Worm (Caenorhabditis elegans): Measurements from ENCODE around the gene hsd-2.
A peak's percentile ranks its signal among the peaks of the same experiment; 100 is the strongest.

The hsd-2 gene

DNA sequence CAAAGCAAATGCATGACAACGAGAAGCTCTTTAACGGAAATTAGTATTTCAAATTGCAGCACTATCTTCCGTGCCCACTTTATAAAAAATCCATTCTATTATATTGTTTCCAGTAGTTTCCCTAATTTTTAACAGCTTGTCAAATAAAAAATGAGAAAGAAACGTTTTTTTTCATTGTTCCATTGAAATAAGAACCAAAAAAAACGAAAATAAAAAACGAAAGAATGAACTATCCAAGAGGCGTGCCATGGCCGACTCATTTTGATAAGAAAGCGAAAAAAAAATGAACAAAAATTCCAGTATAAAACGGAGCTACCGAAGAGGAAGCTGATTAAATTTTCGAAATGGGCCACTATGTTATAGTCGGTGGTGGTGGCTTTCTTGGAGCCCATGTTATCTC is at the start of gene hsd-2:
TSS of gene hsd-2 (plus strand) at position 301 of the 400 bp plus-strand sequence.
- TF ChIP-seq unc-62 (GFP tag; optimal IDR thresholded peaks at IDR 0.05) (no peak), unc-55 (GFP tag; optimal IDR thresholded peaks at IDR 0.05) (no peak), nhr-77 (tag; optimal IDR thresholded peaks at IDR 0.05) (no peak), ztf-11 (tag; optimal IDR thresholded peaks at IDR 0.05) (no peak), blmp-1 (tag; optimal IDR thresholded peaks at IDR 0.05; ENCODE audit: insufficient read depth) (no peak), mbf-1 (tag; optimal IDR thresholded peaks at IDR 0.05) (no peak), nhr-25 (tag; optimal IDR thresholded peaks at IDR 0.05) (no peak), alr-1 (tag; optimal IDR thresholded peaks at IDR 0.05) (no peak), lsy-2 (tag; optimal IDR thresholded peaks at IDR 0.05) (no peak), mdl-1 (tag; optimal IDR thresholded peaks at IDR 0.05) (no peak)

DNA sequence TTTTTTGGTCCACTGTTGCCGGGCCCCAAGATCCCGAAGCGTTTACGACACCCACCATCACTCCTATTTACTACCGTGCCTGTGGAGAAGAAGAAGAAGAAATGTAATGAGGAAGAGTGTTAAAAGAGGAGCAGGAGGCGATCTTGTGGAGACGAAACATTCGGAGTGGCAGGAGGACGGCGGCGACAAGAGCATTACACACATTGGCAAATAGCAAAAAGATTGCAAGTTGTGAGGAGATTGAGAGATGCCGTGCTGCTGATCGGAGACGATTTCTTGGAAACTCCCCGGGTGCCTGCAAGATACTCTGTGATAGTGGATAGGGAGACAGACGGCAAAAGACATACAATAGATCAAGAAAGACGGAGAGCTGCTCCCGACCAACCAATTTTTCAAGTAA is 47.8 kb upstream of the hsd-2 start, which contains the start of gene M03F4.4:
TSS of gene M03F4.4 (minus strand) at position 160 of the 400 bp plus-strand sequence.
- TF ChIP-seq ztf-4 (tag; optimal IDR thresholded peaks at IDR 0.05) (peak; percentile 54), C34F6.9 (tag; optimal IDR thresholded peaks at IDR 0.05) (peak; percentile 12), nhr-129 (tag; optimal IDR thresholded peaks at IDR 0.05) (peak; percentile 68), sma-9 (GFP tag; optimal IDR thresholded peaks at IDR 0.05) (peak; percentile 79), sma-9 (tag; optimal IDR thresholded peaks at IDR 0.05) (no peak), nhr-77 (tag; optimal IDR thresholded peaks at IDR 0.05) (no peak), F13H6.1 (tag; optimal IDR thresholded peaks at IDR 0.05) (peak; percentile 93), aly-2 (tag; optimal IDR thresholded peaks at IDR 0.05) (no peak), lsy-2 (tag; optimal IDR thresholded peaks at IDR 0.05) (peak in 1 of 2 experiments; percentile 1)

DNA sequence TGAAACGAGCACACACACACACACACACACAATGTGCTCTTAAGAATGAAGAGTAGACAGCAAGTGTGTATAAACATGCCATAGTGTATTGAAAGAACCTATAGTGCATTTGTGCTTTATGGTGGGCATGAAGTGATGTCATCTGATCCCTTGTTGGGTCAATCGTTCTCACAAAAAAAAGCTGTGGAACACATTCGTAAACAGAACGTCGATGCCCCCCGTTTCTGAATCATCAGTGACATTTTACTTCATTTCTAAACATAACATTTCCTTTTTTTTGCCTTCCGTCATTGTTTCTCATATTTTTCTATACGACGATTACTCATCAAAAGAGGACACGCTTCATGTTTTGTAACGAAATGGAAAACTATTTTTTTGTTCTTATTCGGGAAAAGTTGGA is 46.1 kb upstream of the hsd-2 start:
- TF ChIP-seq lsy-2 (tag; optimal IDR thresholded peaks at IDR 0.05), result no peak
- TF ChIP-seq lin-13 (GFP tag; optimal IDR thresholded peaks at IDR 0.05), result no peak
- no peak for TF ChIP-seq fos-1 (tag; optimal IDR thresholded peaks at IDR 0.05)

DNA sequence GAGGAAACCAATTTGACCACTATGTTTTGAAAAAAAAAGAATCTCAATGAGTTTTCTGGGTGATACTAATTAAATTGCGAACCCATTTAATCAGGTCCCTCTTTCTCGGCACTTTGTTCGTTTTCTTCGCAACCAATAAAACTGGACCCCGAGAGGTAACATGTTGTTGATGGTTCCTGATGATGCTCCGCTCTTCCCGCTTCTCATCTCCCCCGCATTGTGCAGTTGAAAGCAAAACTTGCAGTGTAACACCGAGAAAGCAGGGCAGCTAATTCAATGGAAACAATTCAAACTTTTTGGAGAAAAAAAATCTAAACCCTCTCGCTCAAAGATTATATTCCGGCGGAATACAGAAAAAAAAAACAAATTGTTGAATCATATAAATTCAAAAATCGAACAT is 45.6 kb upstream of the hsd-2 start:
- TF ChIP-seq nhr-77 (tag; optimal IDR thresholded peaks at IDR 0.05) (no peak), mab-5 (tag; optimal IDR thresholded peaks at IDR 0.05) (no peak), alr-1 (tag; optimal IDR thresholded peaks at IDR 0.05) (no peak), blmp-1 (tag; optimal IDR thresholded peaks at IDR 0.05; ENCODE audit: insufficient read depth) (no peak), lin-39 (tag; optimal IDR thresholded peaks at IDR 0.05) (no peak), nhr-25 (tag; optimal IDR thresholded peaks at IDR 0.05) (no peak), lin-13 (GFP tag; optimal IDR thresholded peaks at IDR 0.05) (no peak), fos-1 (tag; optimal IDR thresholded peaks at IDR 0.05) (no peak), elt-3 (tag; optimal IDR thresholded peaks at IDR 0.05) (no peak)

DNA sequence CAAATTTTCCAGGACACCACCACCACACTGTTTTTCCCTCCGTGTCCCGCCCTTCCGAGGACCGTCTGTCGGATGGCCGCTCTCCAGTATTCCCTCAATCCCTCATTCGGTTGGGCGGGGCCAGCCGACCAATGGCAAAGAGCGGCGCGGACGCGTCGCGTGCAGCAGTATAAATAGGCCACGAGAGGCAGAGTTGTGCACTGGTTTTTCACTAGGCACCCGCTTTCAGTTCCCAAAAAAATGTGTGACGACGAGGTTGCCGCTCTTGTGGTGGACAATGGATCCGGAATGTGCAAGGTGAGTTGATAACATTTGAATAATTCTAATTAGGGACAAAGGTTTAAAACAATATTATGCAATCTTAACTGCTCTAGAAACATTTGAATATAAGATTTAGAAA is 44.6 kb upstream of the hsd-2 start, which contains the start of gene act-4:
TSS of gene act-4 (plus strand) at position 200 of the 400 bp plus-strand sequence.
- TF ChIP-seq nhr-25 (tag; optimal IDR thresholded peaks at IDR 0.05) (no peak), sem-4 (tag; optimal IDR thresholded peaks at IDR 0.05) (peak; percentile 48), crh-2 (tag; optimal IDR thresholded peaks at IDR 0.05) (no peak), nhr-21 (tag; optimal IDR thresholded peaks at IDR 0.05) (no peak), ceh-82 (tag; optimal IDR thresholded peaks at IDR 0.05) (peak; percentile 15), elt-3 (tag; optimal IDR thresholded peaks at IDR 0.05) (no peak), ama-1 (optimal IDR thresholded peaks at IDR 0.05) (peak; percentile 96), nhr-129 (tag; optimal IDR thresholded peaks at IDR 0.05) (peak; percentile 52), dmd-4 (tag; optimal IDR thresholded peaks at IDR 0.05) (no peak), gmeb-1 (tag; optimal IDR thresholded peaks at IDR 0.05) (no peak), elt-1 (tag; optimal IDR thresholded peaks at IDR 0.05) (no peak), F13H6.1 (tag; optimal IDR thresholded peaks at IDR 0.05) (peak; percentile 78), alr-1 (tag; optimal IDR thresholded peaks at IDR 0.05) (no peak), unc-62 (GFP tag; optimal IDR thresholded peaks at IDR 0.05) (no peak), peb-1 (tag; optimal IDR thresholded peaks at IDR 0.05) (no peak), lin-39 (tag; optimal IDR thresholded peaks at IDR 0.05) (no peak), mbf-1 (tag; optimal IDR thresholded peaks at IDR 0.05) (no peak), lin-11 (tag; optimal IDR thresholded peaks at IDR 0.05) (no peak), nhr-10 (tag; optimal IDR thresholded peaks at IDR 0.05) (no peak), egl-27 (tag; optimal IDR thresholded peaks at IDR 0.05) (no peak), nhr-77 (tag; optimal IDR thresholded peaks at IDR 0.05) (no peak), unc-39 (tag; optimal IDR thresholded peaks at IDR 0.05) (no peak), ZK546.5 (tag; optimal IDR thresholded peaks at IDR 0.05) (no peak), R02D3.7 (tag; optimal IDR thresholded peaks at IDR 0.05) (no peak), nhr-11 (tag; optimal IDR thresholded peaks at IDR 0.05) (no peak), ztf-11 (tag; optimal IDR thresholded peaks at IDR 0.05) (no peak), ceh-16 (tag; optimal IDR thresholded peaks at IDR 0.05) (peak; percentile 21), skn-1 (tag; optimal IDR thresholded peaks at IDR 0.05) (no peak), lsy-2 (tag; optimal IDR thresholded peaks at IDR 0.05) (peak; percentile 15 to 59), unc-55 (GFP tag; optimal IDR thresholded peaks at IDR 0.05) (peak; percentile 43), ztf-1 (GFP tag; conservative IDR thresholded peaks at IDR 0.05) (no peak), nhr-6 (tag; optimal IDR thresholded peaks at IDR 0.05) (no peak), aly-2 (tag; optimal IDR thresholded peaks at IDR 0.05) (no peak), C34F6.9 (tag; optimal IDR thresholded peaks at IDR 0.05) (peak; percentile 41), zag-1 (tag; optimal IDR thresholded peaks at IDR 0.05) (peak; percentile 33), nhr-23 (tag; optimal IDR thresholded peaks at IDR 0.05) (no peak), mdl-1 (tag; optimal IDR thresholded peaks at IDR 0.05) (peak; percentile 26 to 58)
